Worm (Caenorhabditis elegans): ENCODE data around the gene cec-6.

DNA sequence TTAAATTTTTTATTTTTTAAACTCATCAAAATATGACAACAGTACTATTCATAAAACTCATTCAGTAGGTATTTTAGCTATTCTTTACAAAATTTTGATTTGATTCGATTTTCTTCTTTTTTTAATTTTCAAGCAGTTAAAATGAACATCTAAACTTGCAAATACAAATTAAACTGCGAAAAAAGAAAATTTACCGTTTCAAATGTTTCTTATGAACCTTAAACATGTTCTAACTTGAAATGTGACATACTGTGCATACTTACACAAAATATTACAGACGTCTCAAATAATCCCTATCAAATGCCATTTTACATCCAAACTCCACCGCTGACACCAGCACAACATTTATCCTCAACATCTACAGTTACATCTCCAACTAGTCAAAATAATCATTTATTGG lies 39.7 kb downstream of the cec-6 start, which contains the start of gene fkh-7:
- no peak for TF ChIP-seq fkh-10 (GFP tag; optimal IDR thresholded peaks at IDR 0.05)
- TF ChIP-seq F44E2.7 (GFP tag; IDR thresholded peaks at IDR 0.05), result no peak
- no peak for TF ChIP-seq mep-1 (tag; optimal IDR thresholded peaks at IDR 0.05)
- no peak for TF ChIP-seq sdz-12 (GFP tag; optimal IDR thresholded peaks at IDR 0.05)
- no peak for TF ChIP-seq nhr-28 (tag; optimal IDR thresholded peaks at IDR 0.05)
- no peak for TF ChIP-seq nhr-76 (tag; optimal IDR thresholded peaks at IDR 0.05)
